Worm (Caenorhabditis elegans): ENCODE results near the gene lec-2.

The lec-2 gene

DNA sequence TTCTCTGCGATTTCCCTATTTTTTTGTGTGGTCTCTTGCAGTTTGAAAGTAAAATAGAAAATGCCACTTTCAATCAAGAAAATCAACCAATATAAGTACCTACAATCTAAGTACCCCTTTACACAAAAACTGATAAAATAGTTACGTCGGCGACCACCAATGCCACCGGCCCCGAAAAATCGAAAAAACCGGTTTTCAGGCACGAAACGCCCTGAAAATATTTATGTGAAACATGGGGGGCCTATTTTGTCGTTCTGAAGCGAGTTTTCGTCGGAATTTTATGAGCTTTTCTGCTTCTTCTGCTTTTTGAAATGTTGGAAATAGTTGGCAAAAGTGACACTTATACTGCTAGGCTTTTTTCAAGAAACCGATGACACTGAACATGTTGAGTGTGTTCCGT, 27.4 kb downstream of the lec-2 start:
- TF ChIP-seq pha-4 (GFP tag; IDR thresholded peaks at IDR 0.05), result no peak
- no peak for TF ChIP-seq pha-4 (tag; optimal IDR thresholded peaks at IDR 0.05)
- no peak for TF ChIP-seq dmd-9 (GFP tag; IDR thresholded peaks at IDR 0.05)
- no peak for TF ChIP-seq daf-19 (GFP tag; conservative IDR thresholded peaks at IDR 0.05)
- no peak for TF ChIP-seq Y75B8A.6 (GFP tag; IDR thresholded peaks at IDR 0.05)
- no peak for TF ChIP-seq ctbp-1 (GFP tag; IDR thresholded peaks at IDR 0.05)
- no peak for TF ChIP-seq skn-1 (tag; optimal IDR thresholded peaks at IDR 0.05)
- TF ChIP-seq nhr-77 (tag; optimal IDR thresholded peaks at IDR 0.05), result no peak
- no peak for TF ChIP-seq lin-38 (GFP tag; IDR thresholded peaks at IDR 0.05)
- no peak for TF ChIP-seq ces-1 (GFP tag; optimal IDR thresholded peaks at IDR 0.05)
- no peak for TF ChIP-seq unc-39 (tag; optimal IDR thresholded peaks at IDR 0.05)
- TF ChIP-seq mdt-29 (GFP tag; IDR thresholded peaks at IDR 0.05), result no peak
- no peak for TF ChIP-seq ceh-28 (tag; optimal IDR thresholded peaks at IDR 0.05)
- TF ChIP-seq ceh-32 (tag; optimal IDR thresholded peaks at IDR 0.05; ENCODE audit: poor library complexity), result no peak
- no peak for TF ChIP-seq dmd-6 (GFP tag; IDR thresholded peaks at IDR 0.05)
- no peak for TF ChIP-seq zfp-3 (GFP tag; conservative IDR thresholded peaks at IDR 0.05)
- no peak for TF ChIP-seq lsy-2 (tag; optimal IDR thresholded peaks at IDR 0.05)
- TF ChIP-seq mdl-1 (tag; optimal IDR thresholded peaks at IDR 0.05), result no peak
- no peak for TF ChIP-seq vab-7 (GFP tag; IDR thresholded peaks at IDR 0.05)
- no peak for TF ChIP-seq zag-1 (tag; optimal IDR thresholded peaks at IDR 0.05)

DNA sequence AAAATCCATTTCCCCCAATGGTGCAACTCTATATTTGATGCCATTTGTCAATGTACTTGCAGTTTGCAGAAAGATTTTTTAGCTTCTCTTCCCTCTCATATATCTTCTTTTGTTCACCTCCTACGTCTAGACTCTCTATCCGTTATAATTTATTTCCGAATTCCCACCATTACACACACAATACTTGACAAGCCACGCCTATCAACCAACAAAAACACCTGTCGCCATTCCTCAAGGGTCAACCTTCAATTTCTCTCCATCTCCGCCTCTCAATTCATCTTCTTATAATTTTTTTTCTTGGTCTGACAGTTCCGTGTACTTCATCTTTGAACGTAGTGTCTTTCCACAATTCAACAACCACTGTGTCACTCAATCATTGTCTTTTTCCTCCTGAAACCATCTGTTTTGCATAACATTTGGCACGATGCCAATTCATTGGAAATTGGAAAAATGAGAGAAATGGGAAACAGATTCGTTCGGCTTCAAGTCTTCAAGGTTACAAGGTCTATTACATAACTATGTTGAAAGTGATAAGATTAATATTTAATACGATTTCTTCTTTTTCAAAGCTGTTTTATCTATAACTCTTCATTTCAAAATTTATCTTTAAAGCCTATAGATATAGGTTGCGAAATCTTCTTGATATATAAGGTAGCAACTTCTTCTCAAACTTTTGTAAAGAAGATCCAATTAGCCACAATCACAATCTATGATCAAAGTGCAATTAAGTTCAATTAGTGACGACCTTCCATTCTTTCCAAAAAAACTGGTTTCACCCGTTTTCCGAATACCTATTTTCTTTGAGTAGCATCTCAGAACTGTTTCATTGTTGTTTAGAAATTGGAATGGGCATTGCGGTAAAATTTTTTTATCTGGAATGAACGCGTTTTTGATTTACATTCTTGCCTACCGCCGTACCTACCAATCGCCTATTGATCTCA, 29.1 kb downstream of the lec-2 start:
- TF ChIP-seq unc-62 (GFP tag; optimal IDR thresholded peaks at IDR 0.05 in 1 of 2) (peak in 1 of 2 experiments; percentile 99), unc-62 (tag; optimal IDR thresholded peaks at IDR 0.05) (no peak), ceh-62 (tag; optimal IDR thresholded peaks at IDR 0.05) (no peak)

DNA sequence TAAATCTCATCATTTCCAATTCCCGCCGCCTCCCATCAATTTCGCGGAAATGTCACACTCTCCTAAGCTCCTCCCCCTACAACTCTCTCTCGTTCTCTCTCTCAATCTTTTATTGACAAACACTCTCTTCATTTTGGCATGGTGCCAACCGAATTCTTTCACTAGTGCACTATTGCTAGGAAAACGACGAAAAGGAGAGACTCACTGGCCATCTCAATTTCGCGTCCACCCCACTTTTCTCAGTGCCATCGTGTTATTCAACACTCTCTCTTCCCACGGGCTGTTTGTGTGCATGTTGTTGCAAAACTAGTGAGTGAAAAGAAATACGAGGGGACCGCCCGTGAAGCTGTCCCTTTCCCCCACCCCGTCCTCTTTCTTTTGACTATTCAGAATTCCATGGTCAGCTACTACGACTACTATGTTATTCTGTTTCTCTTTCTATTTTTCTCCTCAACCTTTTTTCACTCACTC, 31.1 kb downstream of the lec-2 start:
- TF ChIP-seq lsy-2 (tag; optimal IDR thresholded peaks at IDR 0.05) (peak in 1 of 2 experiments; percentile 9), daf-16 (GFP tag; optimal IDR thresholded peaks at IDR 0.05) (peak in 1 of 2 experiments; percentile 88), daf-16 (tag; optimal IDR thresholded peaks at IDR 0.05) (no peak), dpl-1 (GFP tag; optimal IDR thresholded peaks at IDR 0.05) (peak; percentile 9), mdl-1 (tag; optimal IDR thresholded peaks at IDR 0.05) (peak in 1 of 2 experiments; percentile 18), F49E8.2 (tag; optimal IDR thresholded peaks at IDR 0.05; ENCODE audit: borderline replicate concordance) (no peak), hmg-1.1 (GFP tag; IDR thresholded peaks at IDR 0.05) (peak; percentile 51; the same call in 1 of the 2 replicates), dmd-6 (GFP tag; IDR thresholded peaks at IDR 0.05) (no peak), unc-62 (GFP tag; optimal IDR thresholded peaks at IDR 0.05 in 1 of 2) (peak in 1 of 2 experiments; percentile 98), unc-62 (tag; optimal IDR thresholded peaks at IDR 0.05) (no peak), ctbp-1 (GFP tag; IDR thresholded peaks at IDR 0.05) (no peak), fkh-10 (GFP tag; optimal IDR thresholded peaks at IDR 0.05) (peak; percentile 9), rbr-2 (tag; optimal IDR thresholded peaks at IDR 0.05) (peak; percentile 54), hlh-11 (tag; optimal IDR thresholded peaks at IDR 0.05) (peak; percentile 42), lin-39 (tag; optimal IDR thresholded peaks at IDR 0.05) (peak; percentile 22), nhr-28 (tag; optimal IDR thresholded peaks at IDR 0.05) (peak; percentile 14), sdz-12 (GFP tag; optimal IDR thresholded peaks at IDR 0.05) (no peak), Y105C5A.15 (GFP tag; IDR thresholded peaks at IDR 0.05) (no peak), dve-1 (tag; optimal IDR thresholded peaks at IDR 0.05; ENCODE audit: insufficient read depth) (no peak), hlh-30 (tag; optimal IDR thresholded peaks at IDR 0.05; ENCODE audit: insufficient read depth) (peak; percentile 1), nhr-11 (tag; optimal IDR thresholded peaks at IDR 0.05) (peak; percentile 89), ceh-20 (GFP tag; IDR thresholded peaks at IDR 0.05) (0 out of 2 replicates have a peak, but pooled peaks have one; percentile 50), mxl-3 (GFP tag; optimal IDR thresholded peaks at IDR 0.05) (peak; percentile 18)
